Worm (Caenorhabditis elegans): ENCODE data around the gene srw-79.

The srw-79 gene

ce11 chrII:2976597-2976996, 30.1 kb downstream of the srw-79 start, which contains the start of gene nhr-88 (continued):
- TF ChIP-seq nhr-11 (tag; optimal IDR thresholded peaks at IDR 0.05) (no peak), sma-3 (GFP tag; optimal IDR thresholded peaks at IDR 0.05) (no peak), nhr-6 (tag; optimal IDR thresholded peaks at IDR 0.05) (no peak), F13H6.1 (tag; optimal IDR thresholded peaks at IDR 0.05) (peak; percentile 11), peb-1 (tag; optimal IDR thresholded peaks at IDR 0.05) (no peak), nhr-23 (tag; optimal IDR thresholded peaks at IDR 0.05) (no peak), mab-5 (tag; optimal IDR thresholded peaks at IDR 0.05) (no peak), ztf-4 (tag; optimal IDR thresholded peaks at IDR 0.05) (no peak), nhr-25 (tag; optimal IDR thresholded peaks at IDR 0.05) (no peak), ZK546.5 (tag; optimal IDR thresholded peaks at IDR 0.05) (no peak), ceh-16 (tag; optimal IDR thresholded peaks at IDR 0.05) (no peak), egl-27 (tag; optimal IDR thresholded peaks at IDR 0.05) (peak; percentile 11), elt-3 (tag; optimal IDR thresholded peaks at IDR 0.05) (no peak), Y55F3AM.14 (GFP tag; optimal IDR thresholded peaks at IDR 0.05) (peak; percentile 13), nhr-12 (tag; optimal IDR thresholded peaks at IDR 0.05) (no peak), C34F6.9 (tag; optimal IDR thresholded peaks at IDR 0.05) (peak; percentile 4)

- TF ChIP-seq snpc-4 (tag; optimal IDR thresholded peaks at IDR 0.05) (no peak), lin-11 (tag; optimal IDR thresholded peaks at IDR 0.05) (no peak), skn-1 (tag; optimal IDR thresholded peaks at IDR 0.05) (no peak), unc-62 (GFP tag; optimal IDR thresholded peaks at IDR 0.05) (no peak), nhr-77 (tag; optimal IDR thresholded peaks at IDR 0.05) (no peak), blmp-1 (tag; optimal IDR thresholded peaks at IDR 0.05; ENCODE audit: insufficient read depth) (peak; percentile 75), nhr-129 (tag; optimal IDR thresholded peaks at IDR 0.05) (no peak)
Observed at ce11 chrII:2977652-2978051, 31.1 kb downstream of the srw-79 start.

- TF ChIP-seq F13H6.1 (tag; optimal IDR thresholded peaks at IDR 0.05) = no peak
- TF ChIP-seq nhr-12 (tag; optimal IDR thresholded peaks at IDR 0.05) = no peak
- TF ChIP-seq nhr-10 (tag; optimal IDR thresholded peaks at IDR 0.05) = no peak
- TF ChIP-seq lin-39 (tag; optimal IDR thresholded peaks at IDR 0.05) = no peak
Observed at ce11 chrII:2979061-2979460, 32.5 kb downstream of the srw-79 start.

ce11 chrII:2984383-2984782, 37.8 kb downstream of the srw-79 start:
- no peak for TF ChIP-seq skn-1 (tag; optimal IDR thresholded peaks at IDR 0.05)
- no peak for TF ChIP-seq nhr-11 (tag; optimal IDR thresholded peaks at IDR 0.05)
- no peak for TF ChIP-seq crh-2 (tag; optimal IDR thresholded peaks at IDR 0.05)
- no peak for TF ChIP-seq lin-11 (tag; optimal IDR thresholded peaks at IDR 0.05)

- TF ChIP-seq nhr-23 (tag; optimal IDR thresholded peaks at IDR 0.05) (no peak), nhr-129 (tag; optimal IDR thresholded peaks at IDR 0.05) (no peak), mdl-1 (tag; optimal IDR thresholded peaks at IDR 0.05) (no peak), egl-27 (tag; optimal IDR thresholded peaks at IDR 0.05) (no peak), lsy-2 (tag; optimal IDR thresholded peaks at IDR 0.05) (no peak), nhr-25 (tag; optimal IDR thresholded peaks at IDR 0.05) (no peak), elt-3 (tag; optimal IDR thresholded peaks at IDR 0.05) (no peak), sem-4 (tag; optimal IDR thresholded peaks at IDR 0.05) (no peak), unc-62 (GFP tag; optimal IDR thresholded peaks at IDR 0.05) (no peak), ceh-16 (tag; optimal IDR thresholded peaks at IDR 0.05) (no peak), ztf-11 (tag; optimal IDR thresholded peaks at IDR 0.05) (no peak), mbf-1 (tag; optimal IDR thresholded peaks at IDR 0.05) (no peak), ZK546.5 (tag; optimal IDR thresholded peaks at IDR 0.05) (no peak), sma-3 (GFP tag; optimal IDR thresholded peaks at IDR 0.05) (no peak), F13H6.1 (tag; optimal IDR thresholded peaks at IDR 0.05) (no peak), ztf-4 (tag; optimal IDR thresholded peaks at IDR 0.05) (no peak)
Observed at ce11 chrII:2985446-2985845, 38.9 kb downstream of the srw-79 start.

ce11 chrII:2985935-2986498, 39.5 kb downstream of the srw-79 start:
- TF ChIP-seq dmd-4 (tag; optimal IDR thresholded peaks at IDR 0.05) (no peak), mdl-1 (tag; optimal IDR thresholded peaks at IDR 0.05) (no peak), lsy-2 (tag; optimal IDR thresholded peaks at IDR 0.05) (no peak), sma-9 (GFP tag; optimal IDR thresholded peaks at IDR 0.05) (no peak), sma-9 (tag; optimal IDR thresholded peaks at IDR 0.05) (no peak), ztf-4 (tag; optimal IDR thresholded peaks at IDR 0.05) (no peak), nhr-237 (tag; optimal IDR thresholded peaks at IDR 0.05) (no peak), ceh-82 (tag; optimal IDR thresholded peaks at IDR 0.05) (no peak), nhr-23 (tag; optimal IDR thresholded peaks at IDR 0.05) (no peak), snpc-4 (tag; optimal IDR thresholded peaks at IDR 0.05) (no peak), elt-3 (tag; optimal IDR thresholded peaks at IDR 0.05) (no peak), lin-11 (tag; optimal IDR thresholded peaks at IDR 0.05) (no peak), blmp-1 (tag; optimal IDR thresholded peaks at IDR 0.05; ENCODE audit: insufficient read depth) (no peak), mbf-1 (tag; optimal IDR thresholded peaks at IDR 0.05) (no peak), skn-1 (tag; optimal IDR thresholded peaks at IDR 0.05) (no peak), elt-1 (tag; optimal IDR thresholded peaks at IDR 0.05) (no peak), crh-2 (tag; optimal IDR thresholded peaks at IDR 0.05) (no peak), sem-4 (tag; optimal IDR thresholded peaks at IDR 0.05) (no peak)

Data from whole organism, L2 larva.